Worm (Caenorhabditis elegans) whole organism, midembryonic: ENCODE measurements around the gene dyf-3.

Experiments
- cog-1 ChIP-seq: sonication (generic microtip); optimal IDR thresholded peaks from 2 replicates; lab custom pipeline; 2016; ENCODE audit warnings: missing genetic modification characterization, missing compliant biosample characterization
- flt-1 ChIP-seq: fragments of 200-800 bp; sonication (Bioruptor generic); IDR thresholded peaks from 2 replicates; pipeline ENCODE4 v1.3.6; 2022; ENCODE audit warnings: missing genetic modification characterization, missing compliant biosample characterization
- klf-2 ChIP-seq: fragments of 200-800 bp; sonication (Bioruptor generic); conservative IDR thresholded peaks from 2 replicates; pipeline ENCODE4 v1.3.6; 2022; ENCODE audit warnings: missing genetic modification reagents, missing genetic modification characterization, missing compliant biosample characterization
- med-1 ChIP-seq: sonication (generic microtip); optimal IDR thresholded peaks from 2 replicates; lab custom pipeline; 2017; ENCODE audit warnings: missing genetic modification characterization, mild to moderate bottlenecking, missing compliant biosample characterization, antibody characterized with exemption, missing genetic modification reagents; ENCODE audit not compliant: insufficient read depth
- ref-1 ChIP-seq: fragments of 200-800 bp; sonication (Bioruptor generic); conservative IDR thresholded peaks from 2 replicates; pipeline ENCODE4 v1.3.6; 2022; ENCODE audit warnings: missing genetic modification reagents, missing genetic modification characterization, missing compliant biosample characterization
- ztf-23 ChIP-seq: fragments of 200-800 bp; sonication (Bioruptor generic); IDR thresholded peaks from 2 replicates; pipeline ENCODE4 v1.3.6; 2022; ENCODE audit warnings: missing genetic modification reagents, missing genetic modification characterization, missing compliant biosample characterization
- ztf-29 ChIP-seq: fragments of 200-800 bp; sonication (Bioruptor generic); IDR thresholded peaks from 2 replicates; pipeline ENCODE4 v1.3.6; 2022; ENCODE audit warnings: missing genetic modification reagents, missing genetic modification characterization, missing compliant biosample characterization

ce11 chrIV:3399015-3399722 is at the start of gene dyf-3, which contains the start of gene pdhb-1:
- TF ChIP-seq ztf-23 (GFP tag; lab: Robert Waterston, UW) (no peak), flt-1 (GFP tag; lab: Robert Waterston, UW) (no peak), med-1 (GFP tag; lab: Kevin White, UChicago) (no peak), cog-1 (tag; lab: Kevin White, UChicago) (no peak), ref-1 (GFP tag; lab: Robert Waterston, UW) (no peak), klf-2 (GFP tag; lab: Robert Waterston, UW) (no peak), ztf-29 (GFP tag; lab: Robert Waterston, UW) (peak; percentile 84)
